Worm (Caenorhabditis elegans): ENCODE measurements around the gene T07C4.12.
"Not testable (repeated sequence)": the region's sequence is repeated elsewhere in the genome, so short reads cannot be mapped to it uniquely, and the experiment has no call there.

The T07C4.12 gene

DNA sequence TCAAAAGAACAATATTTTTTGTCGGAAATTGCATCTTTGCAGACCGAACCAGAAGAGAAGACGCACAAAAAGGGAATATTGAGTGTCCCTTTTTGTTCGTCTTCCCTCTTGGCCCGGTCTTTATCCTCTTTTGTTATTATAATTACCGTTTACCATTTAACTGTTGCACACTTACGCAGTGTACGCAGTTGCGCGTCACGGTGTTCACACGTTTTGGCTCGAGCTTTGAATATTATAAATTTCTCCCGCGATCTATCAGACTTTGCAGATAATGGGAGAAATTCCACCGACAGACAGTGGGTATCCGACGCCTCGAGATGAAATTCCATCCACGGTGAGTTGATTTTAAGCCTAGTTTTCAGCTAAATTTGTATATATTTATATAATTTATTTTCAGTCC lies 11.7 kb downstream of the T07C4.12 start, which contains the start of gene sas-7 (continued):
- no peak for TF ChIP-seq swsn-7 (tag; optimal IDR thresholded peaks at IDR 0.05)
- no peak for TF ChIP-seq ztf-11 (tag; optimal IDR thresholded peaks at IDR 0.05)
- no peak for TF ChIP-seq nhr-19 (GFP tag; conservative IDR thresholded peaks at IDR 0.05)
- TF ChIP-seq unc-130 (tag; optimal IDR thresholded peaks at IDR 0.05) = no peak
- no peak for TF ChIP-seq hlh-4 (tag; optimal IDR thresholded peaks at IDR 0.05)
- no peak for TF ChIP-seq tlp-1 (tag; optimal IDR thresholded peaks at IDR 0.05)
- no peak for TF ChIP-seq dsc-1 (tag; optimal IDR thresholded peaks at IDR 0.05)
- no peak for TF ChIP-seq nhr-28 (tag; optimal IDR thresholded peaks at IDR 0.05)
- TF ChIP-seq ces-1 (GFP tag; optimal IDR thresholded peaks at IDR 0.05) = no peak
- TF ChIP-seq blmp-1 (tag; optimal IDR thresholded peaks at IDR 0.05) = peak; percentile 22
- TF ChIP-seq mdl-1 (tag; optimal IDR thresholded peaks at IDR 0.05) = no peak
- TF ChIP-seq sptf-1 (tag; optimal IDR thresholded peaks at IDR 0.05) = no peak

DNA sequence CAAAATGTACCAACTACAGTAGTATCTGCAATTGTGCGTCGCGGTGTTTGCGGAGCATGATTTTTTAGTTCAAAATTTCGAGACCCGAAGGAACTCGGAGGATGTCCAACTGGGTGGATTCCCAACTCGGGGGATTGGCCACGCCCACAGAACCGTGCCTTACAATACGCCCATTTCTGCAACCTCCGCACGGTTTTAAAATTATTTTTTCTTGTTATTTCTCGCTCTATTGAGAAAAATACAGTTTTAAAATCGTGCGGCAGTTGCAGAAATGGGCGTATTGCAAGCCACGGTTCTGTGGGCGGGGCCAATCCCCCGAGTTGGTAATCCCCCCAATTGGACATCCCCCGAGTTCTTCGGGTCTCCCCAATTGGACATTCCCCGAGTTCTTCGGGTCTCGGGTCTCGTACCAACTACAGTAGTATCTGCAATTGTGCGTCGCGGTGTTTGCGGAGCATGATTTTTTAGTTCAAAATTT lies 12.2 kb downstream of the T07C4.12 start:
- TF ChIP-seq efl-1 (optimal IDR thresholded peaks at IDR 0.05) = peak in 1 of 2 experiments; percentile 6
- TF ChIP-seq efl-1 (GFP tag; optimal IDR thresholded peaks at IDR 0.05 in 1 of 2) = not testable (repeated sequence)

DNA sequence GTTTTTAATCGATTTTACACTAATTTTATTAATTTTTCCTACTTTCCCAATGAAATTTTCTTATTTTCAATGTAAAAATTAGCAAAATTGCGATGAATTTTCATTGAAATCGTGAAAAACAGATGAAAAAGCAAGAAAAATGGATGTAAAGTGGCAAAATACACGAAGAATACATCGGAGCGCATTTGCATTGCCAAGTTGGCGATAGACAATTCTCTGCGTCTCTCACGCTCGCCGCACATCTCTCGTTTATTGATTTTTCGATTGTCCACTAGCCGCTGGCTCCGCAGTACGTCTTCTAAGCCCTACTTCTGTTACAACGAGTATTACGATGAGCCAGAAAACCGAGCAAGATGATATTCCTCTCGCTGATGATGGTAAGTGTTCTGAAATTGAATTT lies 13.7 kb downstream of the T07C4.12 start, which contains the start of gene unc-69:
TSS of gene unc-69 (plus strand) at position 185 of the 400 bp plus-strand sequence.
- TF ChIP-seq unc-130 (tag; optimal IDR thresholded peaks at IDR 0.05) (no peak), snpc-4 (tag; optimal IDR thresholded peaks at IDR 0.05) (peak; percentile 31), sox-4 (tag; optimal IDR thresholded peaks at IDR 0.05) (no peak), unc-30 (tag; optimal IDR thresholded peaks at IDR 0.05) (no peak), unc-62 (GFP tag; optimal IDR thresholded peaks at IDR 0.05) (no peak), ama-1 (optimal IDR thresholded peaks at IDR 0.05) (no peak), mdl-1 (tag; optimal IDR thresholded peaks at IDR 0.05) (no peak), ztf-11 (tag; optimal IDR thresholded peaks at IDR 0.05) (peak in 1 of 2 experiments; percentile 3), blmp-1 (tag; optimal IDR thresholded peaks at IDR 0.05) (no peak), xbp-1 (tag; optimal IDR thresholded peaks at IDR 0.05) (peak; percentile 85), tlp-1 (tag; optimal IDR thresholded peaks at IDR 0.05) (no peak), dpl-1 (GFP tag; optimal IDR thresholded peaks at IDR 0.05) (peak; percentile 47 to 68 (median 64)), irx-1 (tag; optimal IDR thresholded peaks at IDR 0.05) (peak; percentile 6), lin-13 (GFP tag; optimal IDR thresholded peaks at IDR 0.05) (no peak), ets-5 (GFP tag; IDR thresholded peaks at IDR 0.05) (no peak), F16B12.6 (tag; optimal IDR thresholded peaks at IDR 0.05) (peak; percentile 52), grh-1 (GFP tag; IDR thresholded peaks at IDR 0.05) (no peak), nhr-12 (tag; optimal IDR thresholded peaks at IDR 0.05) (no peak), skn-1 (tag; optimal IDR thresholded peaks at IDR 0.05) (no peak), nhr-47 (tag; optimal IDR thresholded peaks at IDR 0.05) (peak; percentile 69), ztf-4 (tag; optimal IDR thresholded peaks at IDR 0.05) (no peak), swsn-7 (tag; optimal IDR thresholded peaks at IDR 0.05) (peak; percentile 63), ceh-88 (GFP tag; IDR thresholded peaks at IDR 0.05) (no peak), nhr-77 (tag; optimal IDR thresholded peaks at IDR 0.05) (no peak), Y116A8C.19 (tag; optimal IDR thresholded peaks at IDR 0.05; ENCODE audit: borderline replicate concordance) (no peak), vab-15 (tag; optimal IDR thresholded peaks at IDR 0.05) (no peak), unc-98 (GFP tag; IDR thresholded peaks at IDR 0.05) (no peak), dsc-1 (tag; optimal IDR thresholded peaks at IDR 0.05) (peak; percentile 48), isw-1 (GFP tag; IDR thresholded peaks at IDR 0.05) (peak; percentile 43), nhr-19 (GFP tag; conservative IDR thresholded peaks at IDR 0.05) (peak; percentile 48), pax-3 (tag; optimal IDR thresholded peaks at IDR 0.05) (no peak), nhr-76 (tag; optimal IDR thresholded peaks at IDR 0.05) (no peak), unc-86 (tag; optimal IDR thresholded peaks at IDR 0.05) (peak; percentile 61), zag-1 (tag; optimal IDR thresholded peaks at IDR 0.05) (no peak), sptf-1 (tag; optimal IDR thresholded peaks at IDR 0.05) (no peak), lin-14 (GFP tag; optimal IDR thresholded peaks at IDR 0.05) (peak; percentile 72), hlh-4 (tag; optimal IDR thresholded peaks at IDR 0.05) (no peak), pag-3 (tag; optimal IDR thresholded peaks at IDR 0.05; ENCODE audit: borderline replicate concordance, insufficient read depth) (no peak), efl-3 (GFP tag; optimal IDR thresholded peaks at IDR 0.05) (no peak), C34B4.2 (tag; optimal IDR thresholded peaks at IDR 0.05) (no peak), pqm-1 (tag; optimal IDR thresholded peaks at IDR 0.05) (no peak), nhr-20 (tag; optimal IDR thresholded peaks at IDR 0.05) (peak; percentile 44), mab-9 (GFP tag; IDR thresholded peaks at IDR 0.05) (no peak), nhr-237 (tag; optimal IDR thresholded peaks at IDR 0.05) (no peak), C16A3.4 (tag; optimal IDR thresholded peaks at IDR 0.05) (peak; percentile 0)
